Worm (Caenorhabditis elegans): Measurements from ENCODE around the gene ZK795.2.
A peak's percentile ranks its signal among the peaks of the same experiment; 100 is the strongest.

DNA sequence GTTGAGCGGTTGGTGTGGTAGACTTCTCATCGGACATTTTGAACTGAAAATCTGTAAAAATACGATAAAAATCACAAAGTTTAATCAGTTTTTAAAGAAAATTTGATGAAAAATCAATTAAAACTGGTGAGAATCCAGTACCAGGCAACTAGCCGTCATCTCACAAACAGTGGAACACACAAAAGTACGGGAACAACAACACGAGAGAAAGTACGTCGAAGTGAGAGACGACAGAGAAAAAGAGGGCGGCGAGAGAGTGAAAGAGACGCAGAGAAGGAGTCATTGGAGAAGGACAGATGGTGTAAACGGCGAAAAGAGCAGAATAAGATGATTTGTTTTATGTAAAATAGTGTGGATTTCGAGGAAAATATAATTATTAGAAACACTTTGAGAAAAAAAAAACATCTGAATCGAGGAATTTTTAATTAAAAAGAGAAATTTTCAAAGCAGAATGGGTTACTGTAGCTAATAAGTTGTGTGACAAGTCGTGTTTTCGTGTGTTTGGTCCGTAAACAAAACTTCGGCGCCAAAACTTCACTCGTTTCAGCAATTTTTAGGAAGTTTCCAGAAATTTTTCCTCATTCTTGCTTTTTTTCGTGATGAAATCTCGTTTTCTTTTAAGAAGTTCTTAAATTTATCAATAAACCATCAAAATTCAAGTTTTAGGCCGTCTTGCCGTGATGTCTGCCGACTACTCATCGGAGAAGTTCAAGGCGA is 8.6 kb upstream of the ZK795.2 start, which contains the start of the genes hsb-1 and let-99:
- TF ChIP-seq mdl-1 (tag; optimal IDR thresholded peaks at IDR 0.05) (no peak), nhr-77 (tag; optimal IDR thresholded peaks at IDR 0.05) (no peak), dmd-4 (tag; optimal IDR thresholded peaks at IDR 0.05) (no peak), nhr-10 (tag; optimal IDR thresholded peaks at IDR 0.05) (no peak), nhr-11 (tag; optimal IDR thresholded peaks at IDR 0.05) (no peak), R02D3.7 (tag; optimal IDR thresholded peaks at IDR 0.05) (no peak), fos-1 (tag; optimal IDR thresholded peaks at IDR 0.05) (peak; percentile 4), lin-39 (tag; optimal IDR thresholded peaks at IDR 0.05) (no peak), unc-62 (GFP tag; optimal IDR thresholded peaks at IDR 0.05) (no peak), gmeb-1 (tag; optimal IDR thresholded peaks at IDR 0.05) (no peak), snpc-4 (tag; optimal IDR thresholded peaks at IDR 0.05) (no peak)

Data from whole organism, L2 larva.